Fruit fly (Drosophila melanogaster) whole organism, embryonic: ENCODE measurements around the gene msb1l.

ENCODE experiments used
- Antp ChIP-seq: fragments of 200-800 bp; sonication (Bioruptor generic); optimal IDR thresholded peaks from 3 replicates; lab custom pipeline; 2016; ENCODE audit warnings: missing biosample characterization, missing genetic modification characterization
- Bgb ChIP-seq: fragments of 200-800 bp; sonication (Bioruptor generic); IDR thresholded peaks from 2 replicates; pipeline ENCODE4 v1.3.6; 2022; ENCODE audit warnings: missing biosample characterization, missing genetic modification characterization; ENCODE audit not compliant: partially characterized antibody
- CG11504 ChIP-seq: fragments of 200-800 bp; sonication (Bioruptor generic); optimal IDR thresholded peaks from 3 replicates; lab custom pipeline; 2019; ENCODE audit warnings: missing biosample characterization, mild to moderate bottlenecking, missing genetic modification characterization, moderate library complexity
- CG12942 ChIP-seq: fragments of 200-800 bp; sonication (Bioruptor generic); optimal IDR thresholded peaks from 3 replicates; lab custom pipeline; 2016; ENCODE audit warnings: missing biosample characterization, missing genetic modification characterization
- CG13287 ChIP-seq: fragments of 200-800 bp; sonication (Bioruptor generic); IDR thresholded peaks from 2 replicates; pipeline ENCODE4 v1.3.6; 2022; ENCODE audit warnings: missing biosample characterization, missing genetic modification characterization; ENCODE audit not compliant: partially characterized antibody
- CG14014 ChIP-seq: fragments of 200-800 bp; sonication (Bioruptor generic); IDR thresholded peaks from 2 replicates; pipeline ENCODE4 v1.3.6; 2022; ENCODE audit warnings: missing biosample characterization, missing genetic modification characterization
- CG14667 ChIP-seq: fragments of 200-800 bp; sonication (Bioruptor generic); IDR thresholded peaks from 2 replicates; pipeline ENCODE4 v1.3.6; 2022; ENCODE audit warnings: missing biosample characterization, missing genetic modification characterization
- CG14965 ChIP-seq: fragments of 200-800 bp; sonication (Bioruptor generic); optimal IDR thresholded peaks from 2 replicates; lab custom pipeline; 2016; ENCODE audit warnings: missing biosample characterization, missing genetic modification characterization, borderline replicate concordance
- CG1529 ChIP-seq: fragments of 200-800 bp; sonication (Bioruptor generic); optimal IDR thresholded peaks from 3 replicates; lab custom pipeline; 2018; ENCODE audit warnings: missing biosample characterization, missing genetic modification characterization
- CG16863 ChIP-seq: fragments of 200-800 bp; sonication (Bioruptor generic); optimal IDR thresholded peaks from 3 replicates; lab custom pipeline; 2016; ENCODE audit warnings: missing biosample characterization, missing genetic modification characterization
- CG3163 ChIP-seq: fragments of 200-800 bp; sonication (Bioruptor generic); optimal IDR thresholded peaks from 3 replicates; lab custom pipeline; 2016; ENCODE audit warnings: missing biosample characterization, missing genetic modification characterization
- CG4730 ChIP-seq: fragments of 200-800 bp; sonication (Bioruptor generic); IDR thresholded peaks from 2 replicates; pipeline ENCODE4 v1.3.6; 2022; ENCODE audit warnings: missing biosample characterization, missing genetic modification characterization
- CG7271 ChIP-seq: fragments of 200-800 bp; sonication (Bioruptor generic); optimal IDR thresholded peaks from 2 replicates; lab custom pipeline; 2018; ENCODE audit warnings: missing biosample characterization, mild to moderate bottlenecking, missing genetic modification characterization, moderate library complexity
- CG7839 ChIP-seq: fragments of 200-800 bp; sonication (Bioruptor generic); optimal IDR thresholded peaks from 3 replicates; lab custom pipeline; 2018; ENCODE audit warnings: missing biosample characterization, mild to moderate bottlenecking, missing genetic modification characterization, moderate library complexity
- CG8924 ChIP-seq: fragments of 200-800 bp; optimal IDR thresholded peaks from 3 replicates; lab custom pipeline; 2019; ENCODE audit warnings: missing biosample characterization, mild to moderate bottlenecking, missing genetic modification characterization, moderate library complexity
- CG9797 ChIP-seq: fragments of 200-800 bp; sonication (Bioruptor generic); optimal IDR thresholded peaks from 3 replicates; lab custom pipeline; 2018; ENCODE audit warnings: missing biosample characterization, mild to moderate bottlenecking, missing genetic modification characterization
- D19A ChIP-seq: fragments of 200-800 bp; optimal IDR thresholded peaks from 3 replicates; lab custom pipeline; 2019; ENCODE audit warnings: missing biosample characterization, mild to moderate bottlenecking, missing genetic modification characterization, moderate library complexity
- Deaf1 ChIP-seq: fragments of 200-800 bp; optimal IDR thresholded peaks from 3 replicates; lab custom pipeline; 2019; ENCODE audit warnings: missing biosample characterization, mild to moderate bottlenecking, missing genetic modification characterization, moderate library complexity
- Jarid2 ChIP-seq: fragments of 200-800 bp; sonication (Bioruptor generic); optimal IDR thresholded peaks from 3 replicates; lab custom pipeline; 2017; ENCODE audit warnings: mild to moderate bottlenecking, missing biosample characterization, missing genetic modification reagents, missing genetic modification characterization
- Mrtf ChIP-seq: fragments of 200-800 bp; sonication (Bioruptor generic); IDR thresholded peaks from 3 replicates; pipeline ENCODE4 v1.3.6; 2022; ENCODE audit warnings: missing biosample characterization, missing genetic modification characterization
- Nf-YB ChIP-seq: fragments of 200-800 bp; sonication (Bioruptor generic); optimal IDR thresholded peaks from 3 replicates; lab custom pipeline; 2019; ENCODE audit warnings: missing biosample characterization, mild to moderate bottlenecking, missing genetic modification characterization, moderate library complexity
- Nf-YC ChIP-seq: fragments of 200-800 bp; optimal IDR thresholded peaks from 3 replicates; lab custom pipeline; 2019; ENCODE audit warnings: missing biosample characterization, mild to moderate bottlenecking, missing genetic modification characterization, moderate library complexity
- PHDP ChIP-seq: fragments of 200-800 bp; sonication (Bioruptor generic); optimal IDR thresholded peaks from 3 replicates; lab custom pipeline; 2018; ENCODE audit warnings: missing biosample characterization, mild to moderate bottlenecking, missing genetic modification characterization, moderate library complexity
- Rfx ChIP-seq: fragments of 200-800 bp; sonication (Bioruptor generic); IDR thresholded peaks from 2 replicates; pipeline ENCODE4 v1.3.6; 2022; ENCODE audit warnings: missing biosample characterization, missing genetic modification characterization
- Scr ChIP-seq: fragments of 200-800 bp; sonication (Bioruptor generic); IDR thresholded peaks from 2 replicates; pipeline ENCODE4 v1.3.6; 2022; ENCODE audit warnings: missing biosample characterization, missing genetic modification characterization; ENCODE audit not compliant: partially characterized antibody
- Side ChIP-seq: fragments of 200-800 bp; sonication (Bioruptor generic); optimal IDR thresholded peaks from 2 replicates; lab custom pipeline; 2016; ENCODE audit warnings: missing biosample characterization, missing genetic modification characterization
- Trl ChIP-seq, 3 experiments: fragments of >200 bp in 2 of 3; fragments of 200-800 bp in 1 of 3; sonication (Bioruptor generic) in 1 of 3; optimal IDR thresholded peaks; 2 replicates in 1 of 3; 3 replicates in 2 of 3; lab custom pipeline; 2016 to 2017; ENCODE audit warnings: missing biosample characterization in 1 of 3, missing genetic modification characterization in 1 of 3
- abd-A ChIP-seq: fragments of 200-800 bp; sonication (Bioruptor generic); optimal IDR thresholded peaks from 3 replicates; lab custom pipeline; 2019; ENCODE audit warnings: missing biosample characterization, mild to moderate bottlenecking, missing genetic modification characterization, moderate library complexity
- aop ChIP-seq: fragments of 200-800 bp; sonication (Bioruptor generic); IDR thresholded peaks from 2 replicates; pipeline ENCODE4 v1.3.6; 2022; ENCODE audit warnings: missing biosample characterization, missing genetic modification characterization
- crp ChIP-seq, 2 experiments: fragments of 200-800 bp; sonication (Bioruptor generic); optimal IDR thresholded peaks; 2 replicates in 1 of 2; 3 replicates in 1 of 2; lab custom pipeline; 2017; ENCODE audit warnings: missing biosample characterization in 2 of 2, missing genetic modification characterization in 2 of 2, mild to moderate bottlenecking in 1 of 2, moderate library complexity in 1 of 2
- dan ChIP-seq: fragments of 200-800 bp; sonication (Bioruptor generic); IDR thresholded peaks from 2 replicates; pipeline ENCODE4 v1.3.6; 2022; ENCODE audit warnings: missing biosample characterization, missing genetic modification characterization
- dmrt11E ChIP-seq: fragments of 200-800 bp; sonication (Bioruptor generic); optimal IDR thresholded peaks from 3 replicates; lab custom pipeline; 2018; ENCODE audit warnings: missing biosample characterization, mild to moderate bottlenecking, missing genetic modification characterization, moderate library complexity
- dmrt99B ChIP-seq: fragments of 200-800 bp; sonication (Bioruptor generic); optimal IDR thresholded peaks from 2 replicates; lab custom pipeline; 2018; ENCODE audit warnings: missing biosample characterization, mild to moderate bottlenecking, missing genetic modification characterization, moderate library complexity
- dysf ChIP-seq: fragments of 200-800 bp; sonication (Bioruptor generic); IDR thresholded peaks from 3 replicates; pipeline ENCODE4 v1.3.6; 2022; ENCODE audit warnings: missing biosample characterization, missing genetic modification characterization
- emc ChIP-seq: fragments of 200-800 bp; sonication (Bioruptor generic); optimal IDR thresholded peaks from 2 replicates; lab custom pipeline; 2016; ENCODE audit warnings: missing biosample characterization, missing genetic modification characterization
- gem ChIP-seq: fragments of 200-800 bp; sonication (Bioruptor generic); optimal IDR thresholded peaks from 2 replicates; lab custom pipeline; 2019; ENCODE audit warnings: missing biosample characterization, mild to moderate bottlenecking, missing genetic modification characterization, moderate library complexity
- lmd ChIP-seq: fragments of 200-800 bp; sonication (Bioruptor generic); IDR thresholded peaks from 2 replicates; pipeline ENCODE4 v1.3.6; 2022; ENCODE audit warnings: missing biosample characterization, missing genetic modification characterization
- nmo ChIP-seq: fragments of 200-800 bp; sonication (Bioruptor generic); optimal IDR thresholded peaks from 2 replicates; lab custom pipeline; 2018; ENCODE audit warnings: missing biosample characterization, mild to moderate bottlenecking, missing genetic modification characterization, moderate library complexity
- otp ChIP-seq: fragments of 200-800 bp; sonication (Bioruptor generic); IDR thresholded peaks from 3 replicates; pipeline ENCODE4, ENCODE4 v1.3.6; 2022; ENCODE audit warnings: missing biosample characterization, missing genetic modification characterization
- repo ChIP-seq: fragments of 200-800 bp; sonication (Bioruptor generic); optimal IDR thresholded peaks from 2 replicates; lab custom pipeline; 2016; ENCODE audit warnings: missing biosample characterization, missing genetic modification characterization
- row ChIP-seq: fragments of 200-800 bp; sonication (Bioruptor generic); IDR thresholded peaks from 3 replicates; pipeline ENCODE4 v1.3.6; 2022; ENCODE audit warnings: missing biosample characterization, missing genetic modification characterization
- sens ChIP-seq: fragments of 200-800 bp; sonication (Bioruptor generic); peaks from one replicate; lab custom pipeline; 2016; ENCODE audit warnings: missing biosample characterization, missing genetic modification characterization
- sisA ChIP-seq: fragments of 200-800 bp; sonication (Bioruptor generic); IDR thresholded peaks from 2 replicates; pipeline ENCODE4 v1.3.6; 2022; ENCODE audit warnings: missing biosample characterization, missing genetic modification characterization
- slbo ChIP-seq: fragments of 200-800 bp; sonication (Bioruptor generic); IDR thresholded peaks from 2 replicates; pipeline ENCODE4 v1.3.6; 2022; ENCODE audit warnings: missing biosample characterization, missing genetic modification characterization
- so ChIP-seq: fragments of 200-800 bp; sonication (Bioruptor generic); IDR thresholded peaks from 3 replicates; pipeline ENCODE4 v1.3.6; 2022; ENCODE audit warnings: missing biosample characterization, missing genetic modification characterization
- sob ChIP-seq: fragments of 200-800 bp; sonication (Bioruptor generic); IDR thresholded peaks from 2 replicates; pipeline ENCODE4 v1.3.6; 2022; ENCODE audit warnings: missing biosample characterization, missing genetic modification characterization
- sr ChIP-seq: fragments of 200-800 bp; sonication (Bioruptor generic); IDR thresholded peaks from 3 replicates; pipeline ENCODE4 v1.3.6; 2022; ENCODE audit warnings: missing biosample characterization, missing genetic modification characterization
- vvl ChIP-seq: fragments of 200-800 bp; sonication (Bioruptor generic); IDR thresholded peaks from 2 replicates; pipeline ENCODE4 v1.3.6; 2022; ENCODE audit warnings: missing biosample characterization, missing genetic modification characterization
- z ChIP-seq: fragments of 200-800 bp; sonication (Bioruptor generic); IDR thresholded peaks from 3 replicates; pipeline ENCODE4 v1.3.6; 2022; ENCODE audit warnings: missing biosample characterization, missing genetic modification characterization
- zfh1 ChIP-seq: fragments of 200-800 bp; sonication (Bioruptor generic); IDR thresholded peaks from 3 replicates; pipeline ENCODE4 v1.3.6; 2022; ENCODE audit warnings: missing biosample characterization, missing genetic modification characterization

msb1l gene

dm6 chr2L:19606318-19606717 is 28.8 kb downstream of the msb1l start, which contains the start of gene CG46244:
CG46244 (plus strand) TSS chr2L:19606569.
- TF ChIP-seq Bgb (GFP tag; lab: Robert Waterston, UW) = 0 out of 2 replicates have a peak, but pooled peaks have one; percentile 21
- TF ChIP-seq Deaf1 (tag; lab: Kevin White, UChicago) = peak; percentile 98
- peak; percentile 23 for TF ChIP-seq abd-A (tag; lab: Kevin White, UChicago)
- peak; percentile 2 for TF ChIP-seq Jarid2 (GFP tag; lab: Kevin White, UChicago)
- 0 out of 3 replicates have a peak, but pooled peaks have one; percentile 19 for TF ChIP-seq so
- TF ChIP-seq Nf-YC (tag; lab: Kevin White, UChicago) = peak; percentile 91
- TF ChIP-seq otp (GFP tag; lab: Robert Waterston, UW) = no peak
- no peak for TF ChIP-seq CG1529 (GFP tag; lab: Kevin White, UChicago)
- TF ChIP-seq z (GFP tag; lab: Robert Waterston, UW) = peak; percentile 82; the same call in 2 of the 3 replicates
- TF ChIP-seq Nf-YB (GFP tag; lab: Kevin White, UChicago) = peak; percentile 73
- TF ChIP-seq CG3163 = peak; percentile 49
- no peak for TF ChIP-seq CG7271
- TF ChIP-seq CG8924 (tag; lab: Kevin White, UChicago) = no peak
- TF ChIP-seq Trl (optimal IDR thresholded peaks at IDR 0.05; lab: Kevin White, UChicago) = peak in 1 of 2 experiments; percentile 4
- TF ChIP-seq Trl (GFP tag; optimal IDR thresholded peaks at IDR 0.05; lab: Kevin White, UChicago) = no peak
- TF ChIP-seq CG14667 (GFP tag; lab: Robert Waterston, UW) = 0 out of 2 replicates have a peak, but pooled peaks have one; percentile 8
- TF ChIP-seq, all 482 proteins: peak for 11

dm6 chr2L:19628002-19628401 is 50.5 kb downstream of the msb1l start:
- TF ChIP-seq slbo (GFP tag; lab: Robert Waterston, UW) (peak; percentile 26; the same call in 1 of the 2 replicates), row (GFP tag; lab: Robert Waterston, UW) (peak; percentile 35; the same call in 1 of the 3 replicates), CG9797 (GFP tag; lab: Kevin White, UChicago) (no peak), dmrt11E (no peak), CG4730 (GFP tag; lab: Robert Waterston, UW) (no peak), crp (GFP tag; optimal IDR thresholded peaks at IDR 0.05; lab: Kevin White, UChicago) (no peak), emc (GFP tag; lab: Kevin White, UChicago) (no peak), Antp (no peak), Scr (GFP tag; lab: Robert Waterston, UW) (no peak), CG13287 (no peak), repo (no peak), CG7839 (tag; lab: Kevin White, UChicago) (peak; percentile 30), sr (GFP tag; lab: Robert Waterston, UW) (no peak), sens (GFP tag; lab: Kevin White, UChicago) (peak; percentile 79), CG14965 (GFP tag; lab: Kevin White, UChicago) (no peak), CG12942 (GFP tag; lab: Kevin White, UChicago) (no peak), PHDP (tag; lab: Kevin White, UChicago) (no peak), vvl (no peak), dan (GFP tag; lab: Robert Waterston, UW) (no peak), D19A (no peak), Rfx (GFP tag; lab: Robert Waterston, UW) (0 out of 2 replicates have a peak, but pooled peaks have one; percentile 28), dysf (GFP tag; lab: Robert Waterston, UW) (no peak), CG11504 (tag; lab: Kevin White, UChicago) (peak; percentile 35), Side (GFP tag; lab: Kevin White, UChicago) (no peak), gem (tag; lab: Kevin White, UChicago) (peak; percentile 5), lmd (GFP tag; lab: Robert Waterston, UW) (peak; percentile 35), CG14014 (GFP tag; lab: Robert Waterston, UW) (no peak), nmo (GFP tag; lab: Kevin White, UChicago) (peak; percentile 9), sisA (GFP tag; lab: Robert Waterston, UW) (0 out of 2 replicates have a peak, but pooled peaks have one; percentile 15), zfh1 (GFP tag; lab: Robert Waterston, UW) (peak; percentile 66; the same call in 1 of the 3 replicates), CG16863 (GFP tag; lab: Kevin White, UChicago) (no peak), sob (GFP tag; lab: Robert Waterston, UW) (peak; percentile 32; the same call in 1 of the 2 replicates), Mrtf (GFP tag; lab: Robert Waterston, UW) (no peak), aop (no peak), dmrt99B (peak; percentile 5)
